Fruit fly (Drosophila melanogaster) whole organism, embryonic: ENCODE data around the gene CG32706.

ENCODE experiments used
- Asciz ChIP-seq: fragments of 200-800 bp; sonication (Bioruptor generic); optimal IDR thresholded peaks from 2 replicates; lab custom pipeline; 2017; ENCODE audit warnings: missing biosample characterization, mild to moderate bottlenecking, missing genetic modification characterization, missing genetic modification reagents
- Atf-2 ChIP-seq: fragments of 200-800 bp; sonication (Bioruptor generic); optimal IDR thresholded peaks from 2 replicates; lab custom pipeline; 2016; ENCODE audit warnings: missing biosample characterization, missing genetic modification characterization
- Awh ChIP-seq: fragments of 200-800 bp; sonication (Bioruptor generic); IDR thresholded peaks from 2 replicates; pipeline ENCODE4, ENCODE4 v1.3.6; 2022; ENCODE audit warnings: missing biosample characterization, missing genetic modification characterization
- CG10565 ChIP-seq: fragments of 200-800 bp; sonication (Bioruptor generic); optimal IDR thresholded peaks from 3 replicates; lab custom pipeline; 2016; ENCODE audit warnings: missing biosample characterization, mild to moderate bottlenecking, missing genetic modification characterization
- CG12219 ChIP-seq: fragments of 200-800 bp; sonication (Bioruptor generic); optimal IDR thresholded peaks from 3 replicates; lab custom pipeline; 2018; ENCODE audit warnings: missing biosample characterization, mild to moderate bottlenecking, missing genetic modification characterization
- CG12942 ChIP-seq: fragments of 200-800 bp; sonication (Bioruptor generic); optimal IDR thresholded peaks from 3 replicates; lab custom pipeline; 2016; ENCODE audit warnings: missing biosample characterization, missing genetic modification characterization
- CG13287 ChIP-seq: fragments of 200-800 bp; sonication (Bioruptor generic); IDR thresholded peaks from 2 replicates; pipeline ENCODE4 v1.3.6; 2022; ENCODE audit warnings: missing biosample characterization, missing genetic modification characterization; ENCODE audit not compliant: partially characterized antibody
- CG14050 ChIP-seq: fragments of 200-800 bp; sonication (Bioruptor generic); IDR thresholded peaks from 3 replicates; pipeline ENCODE4 v1.3.6; 2022; ENCODE audit warnings: missing biosample characterization, missing genetic modification characterization
- CG15479 ChIP-seq: fragments of 200-800 bp; sonication (Bioruptor generic); optimal IDR thresholded peaks from 3 replicates; lab custom pipeline; 2019; ENCODE audit warnings: missing biosample characterization, mild to moderate bottlenecking, missing genetic modification characterization, moderate library complexity
- CG16813 ChIP-seq: fragments of 200-800 bp; sonication (Bioruptor generic); IDR thresholded peaks from 3 replicates; pipeline ENCODE4 v1.3.6; 2022; ENCODE audit warnings: missing biosample characterization, missing genetic modification characterization; ENCODE audit not compliant: partially characterized antibody
- CG17328 ChIP-seq: fragments of 200-800 bp; sonication (Bioruptor generic); IDR thresholded peaks from 2 replicates; pipeline ENCODE4 v1.3.6; 2022; ENCODE audit warnings: missing biosample characterization, missing genetic modification characterization
- CG17359 ChIP-seq: fragments of 200-800 bp; sonication (Bioruptor generic); optimal IDR thresholded peaks from 3 replicates; lab custom pipeline; 2018; ENCODE audit warnings: missing biosample characterization, mild to moderate bottlenecking, missing genetic modification characterization, moderate library complexity
- CG1832 ChIP-seq: fragments of 200-800 bp; sonication (Bioruptor generic); optimal IDR thresholded peaks from 2 replicates; lab custom pipeline; 2017; ENCODE audit warnings: missing biosample characterization, mild to moderate bottlenecking, missing genetic modification characterization, inconsistent platforms
- CG18619 ChIP-seq: fragments of 200-800 bp; sonication (Bioruptor generic); optimal IDR thresholded peaks from 3 replicates; lab custom pipeline; 2017; ENCODE audit warnings: missing biosample characterization, mild to moderate bottlenecking, missing genetic modification characterization
- CG32532 ChIP-seq: fragments of 200-800 bp; sonication (Bioruptor generic); IDR thresholded peaks from 2 replicates; pipeline ENCODE4 v1.3.6; 2022; ENCODE audit warnings: missing biosample characterization, missing genetic modification characterization
- CG3281 ChIP-seq: fragments of 200-800 bp; sonication (Bioruptor generic); optimal IDR thresholded peaks from 3 replicates; lab custom pipeline; 2017; ENCODE audit warnings: missing biosample characterization, mild to moderate bottlenecking, missing genetic modification characterization
- CG3407 ChIP-seq: fragments of 200-800 bp; sonication (Bioruptor generic); optimal IDR thresholded peaks from 2 replicates; lab custom pipeline; 2018; ENCODE audit warnings: missing biosample characterization, mild to moderate bottlenecking, missing genetic modification characterization
- CG4404 ChIP-seq: fragments of 200-800 bp; sonication (Bioruptor generic); IDR thresholded peaks from 2 replicates; pipeline ENCODE4 v1.3.6; 2022; ENCODE audit warnings: missing biosample characterization, missing genetic modification characterization
- CG4424 ChIP-seq: fragments of 200-800 bp; sonication (Bioruptor generic); optimal IDR thresholded peaks from 3 replicates; lab custom pipeline; 2016; ENCODE audit warnings: missing biosample characterization, missing genetic modification characterization
- CG7271 ChIP-seq: fragments of 200-800 bp; sonication (Bioruptor generic); optimal IDR thresholded peaks from 2 replicates; lab custom pipeline; 2018; ENCODE audit warnings: missing biosample characterization, mild to moderate bottlenecking, missing genetic modification characterization, moderate library complexity
- CG7786 ChIP-seq: fragments of 200-800 bp; sonication (Bioruptor generic); optimal IDR thresholded peaks from 2 replicates; lab custom pipeline; 2016; ENCODE audit warnings: missing biosample characterization, missing genetic modification characterization
- CG7987 ChIP-seq: fragments of 200-800 bp; sonication (Bioruptor generic); optimal IDR thresholded peaks from 2 replicates; lab custom pipeline; 2018; ENCODE audit warnings: missing biosample characterization, mild to moderate bottlenecking, missing genetic modification characterization, moderate library complexity
- CG9876 ChIP-seq: fragments of 200-800 bp; sonication (Bioruptor generic); optimal IDR thresholded peaks from 2 replicates; lab custom pipeline; 2016; ENCODE audit warnings: missing biosample characterization, missing genetic modification characterization
- Chrac-16 ChIP-seq: fragments of 200-800 bp; sonication (Bioruptor generic); optimal IDR thresholded peaks from 3 replicates; lab custom pipeline; 2016; ENCODE audit warnings: missing biosample characterization, missing genetic modification characterization
- D ChIP-seq, 2 experiments: fragments of 200-800 bp in 1 of 2; fragments of >200 bp in 1 of 2; sonication (Bioruptor generic) in 1 of 2; optimal IDR thresholded peaks; 2 replicates in 1 of 2; 3 replicates in 1 of 2; lab custom pipeline; 2017; ENCODE audit warnings: mild to moderate bottlenecking in 1 of 2, missing biosample characterization in 1 of 2, missing genetic modification characterization in 1 of 2, missing genetic modification reagents in 1 of 2
- D19A ChIP-seq: fragments of 200-800 bp; optimal IDR thresholded peaks from 3 replicates; lab custom pipeline; 2019; ENCODE audit warnings: missing biosample characterization, mild to moderate bottlenecking, missing genetic modification characterization, moderate library complexity
- Doc2 ChIP-seq: fragments of 200-800 bp; sonication (Bioruptor generic); IDR thresholded peaks from 2 replicates; pipeline ENCODE4 v1.3.6; 2022; ENCODE audit warnings: missing biosample characterization, missing genetic modification characterization
- GATAe ChIP-seq: fragments of 200-800 bp; sonication (Bioruptor generic); conservative IDR thresholded peaks from 2 replicates; pipeline ENCODE4 v1.3.6; 2022; ENCODE audit warnings: missing biosample characterization, missing genetic modification characterization
- Hmx ChIP-seq: fragments of 200-800 bp; sonication (Bioruptor generic); optimal IDR thresholded peaks from 2 replicates; lab custom pipeline; 2016; ENCODE audit warnings: missing biosample characterization, missing genetic modification characterization
- Lhr ChIP-seq: fragments of 200-800 bp; sonication (Bioruptor generic); optimal IDR thresholded peaks from 3 replicates; lab custom pipeline; 2017; ENCODE audit warnings: mild to moderate bottlenecking, missing biosample characterization, missing genetic modification reagents, missing genetic modification characterization
- Scr ChIP-seq: fragments of 200-800 bp; sonication (Bioruptor generic); IDR thresholded peaks from 2 replicates; pipeline ENCODE4 v1.3.6; 2022; ENCODE audit warnings: missing biosample characterization, missing genetic modification characterization; ENCODE audit not compliant: partially characterized antibody
- Spps ChIP-seq: fragments of 200-800 bp; sonication (Bioruptor generic); optimal IDR thresholded peaks from 2 replicates; lab custom pipeline; 2018; ENCODE audit warnings: missing biosample characterization, mild to moderate bottlenecking, missing genetic modification characterization
- Vsx1 ChIP-seq: fragments of 200-800 bp; sonication (Bioruptor generic); optimal IDR thresholded peaks from 2 replicates; lab custom pipeline; 2017; ENCODE audit warnings: missing biosample characterization, mild to moderate bottlenecking, missing genetic modification characterization, missing genetic modification reagents
- abd-A ChIP-seq: fragments of 200-800 bp; sonication (Bioruptor generic); optimal IDR thresholded peaks from 3 replicates; lab custom pipeline; 2019; ENCODE audit warnings: missing biosample characterization, mild to moderate bottlenecking, missing genetic modification characterization, moderate library complexity
- ac ChIP-seq: fragments of 200-800 bp; sonication (Bioruptor generic); optimal IDR thresholded peaks from 3 replicates; lab custom pipeline; 2017; ENCODE audit warnings: missing biosample characterization, mild to moderate bottlenecking, missing genetic modification characterization
- cwo ChIP-seq: fragments of 200-800 bp; sonication (Bioruptor generic); optimal IDR thresholded peaks from 3 replicates; lab custom pipeline; 2017; ENCODE audit warnings: missing biosample characterization, missing genetic modification characterization, mild to moderate bottlenecking, moderate library complexity, missing genetic modification reagents
- dan ChIP-seq: fragments of 200-800 bp; sonication (Bioruptor generic); IDR thresholded peaks from 2 replicates; pipeline ENCODE4 v1.3.6; 2022; ENCODE audit warnings: missing biosample characterization, missing genetic modification characterization
- esg ChIP-seq: fragments of 200-800 bp; sonication (Bioruptor generic); conservative IDR thresholded peaks from 2 replicates; pipeline ENCODE4 v1.3.6; 2022; ENCODE audit warnings: missing biosample characterization, missing genetic modification characterization
- fd3F ChIP-seq: fragments of 200-800 bp; sonication (Bioruptor generic); optimal IDR thresholded peaks from 2 replicates; lab custom pipeline; 2018; ENCODE audit warnings: missing biosample characterization, mild to moderate bottlenecking, missing genetic modification characterization, moderate library complexity
- her ChIP-seq: fragments of 200-800 bp; sonication (Bioruptor generic); optimal IDR thresholded peaks from 2 replicates; lab custom pipeline; 2016; ENCODE audit warnings: missing biosample characterization, missing genetic modification characterization
- hth ChIP-seq: fragments of >200 bp; optimal IDR thresholded peaks from 2 replicates; lab custom pipeline; 2017; ENCODE audit warnings: inconsistent platforms
- kah ChIP-seq: fragments of 200-800 bp; sonication (Bioruptor generic); optimal IDR thresholded peaks from 2 replicates; lab custom pipeline; 2018; ENCODE audit warnings: missing biosample characterization, mild to moderate bottlenecking, missing genetic modification characterization
- kay ChIP-seq: fragments of 200-800 bp; sonication (Bioruptor generic); optimal IDR thresholded peaks from 2 replicates; lab custom pipeline; 2016; ENCODE audit warnings: missing biosample characterization, missing genetic modification characterization
- lab ChIP-seq: fragments of 200-800 bp; sonication (Bioruptor generic); optimal IDR thresholded peaks from 3 replicates; lab custom pipeline; 2017; ENCODE audit warnings: missing biosample characterization, missing genetic modification characterization, mild to moderate bottlenecking, moderate library complexity, missing genetic modification reagents
- lilli ChIP-seq: fragments of 200-800 bp; sonication (Bioruptor generic); optimal IDR thresholded peaks from 3 replicates; lab custom pipeline; 2016; ENCODE audit warnings: missing biosample characterization, missing genetic modification characterization
- odd ChIP-seq: fragments of 200-800 bp; sonication (Bioruptor generic); optimal IDR thresholded peaks from 2 replicates; lab custom pipeline; 2017; ENCODE audit warnings: missing biosample characterization, mild to moderate bottlenecking, missing genetic modification characterization
- p53 ChIP-seq: fragments of 200-800 bp; sonication (Bioruptor generic); optimal IDR thresholded peaks from 2 replicates; lab custom pipeline; 2016; ENCODE audit warnings: missing biosample characterization, missing genetic modification characterization
- ssp ChIP-seq: fragments of 200-800 bp; sonication (Bioruptor generic); IDR thresholded peaks from 2 replicates; pipeline ENCODE4 v1.3.6; 2022; ENCODE audit warnings: missing biosample characterization, missing genetic modification characterization
- zen2 ChIP-seq: fragments of 200-800 bp; sonication (Bioruptor generic); IDR thresholded peaks from 3 replicates; pipeline ENCODE4 v1.3.6; 2022; ENCODE audit warnings: missing biosample characterization, missing genetic modification characterization; ENCODE audit not compliant: partially characterized antibody

The CG32706 gene

DNA sequence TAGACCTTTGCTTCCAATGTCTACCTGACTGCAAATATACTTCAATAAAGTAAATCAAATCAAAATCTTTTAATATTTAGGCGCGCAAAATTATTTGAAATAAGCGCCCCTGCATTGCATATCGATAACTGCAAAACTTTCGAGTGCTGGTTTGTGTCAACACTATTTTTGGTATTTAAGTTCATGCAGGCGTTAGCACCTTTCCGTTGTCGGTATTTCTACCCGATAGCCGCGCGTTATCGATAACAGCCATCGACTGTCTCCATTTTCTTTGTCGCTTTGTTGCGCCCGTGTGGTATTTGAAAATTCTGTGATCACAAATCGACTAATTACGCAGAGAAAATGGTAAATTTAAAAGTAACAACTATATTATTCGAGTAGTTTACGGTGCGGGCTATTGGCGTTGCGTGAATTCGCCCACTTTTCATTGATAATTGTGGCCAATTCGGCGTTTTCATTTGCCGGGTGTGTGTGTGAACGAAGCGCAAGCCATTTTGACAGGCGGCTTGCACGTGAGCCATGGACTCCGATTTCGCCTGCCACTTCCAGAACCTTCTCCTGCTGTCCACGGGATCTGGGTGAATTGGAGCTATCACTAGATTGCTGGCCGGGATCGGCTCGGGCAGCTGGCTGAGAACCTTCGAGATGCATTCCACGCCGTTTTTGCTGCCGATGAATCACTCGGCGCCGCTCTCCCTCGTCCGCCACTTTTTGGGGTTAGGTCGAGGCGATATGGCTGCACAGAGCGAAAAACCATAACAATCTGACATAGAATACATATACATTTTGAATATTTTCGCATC, 2.5 kb downstream of the CG32706 start, which contains the start of gene CCT2 (continued):
- TF ChIP-seq lab (GFP tag; lab: Kevin White, UChicago) (no peak), D19A (no peak), CG1832 (GFP tag; lab: Kevin White, UChicago) (no peak), CG4404 (no peak), abd-A (tag; lab: Kevin White, UChicago) (no peak), Doc2 (GFP tag; lab: Robert Waterston, UW) (no peak), kah (GFP tag; lab: Kevin White, UChicago) (no peak), CG17359 (no peak), CG10565 (GFP tag; lab: Kevin White, UChicago) (no peak), odd (GFP tag; lab: Kevin White, UChicago) (no peak), CG3281 (GFP tag; lab: Kevin White, UChicago) (no peak), CG32532 (GFP tag; lab: Robert Waterston, UW) (no peak), CG12219 (GFP tag; lab: Kevin White, UChicago) (no peak), CG13287 (GFP tag; lab: Robert Waterston, UW) (peak; percentile 74), CG12942 (GFP tag; lab: Kevin White, UChicago) (no peak), Lhr (GFP tag; lab: Kevin White, UChicago) (peak; percentile 30), CG3407 (GFP tag; lab: Kevin White, UChicago) (no peak), D (optimal IDR thresholded peaks at IDR 0.05; lab: Kevin White, UChicago) (no peak), D (GFP tag; optimal IDR thresholded peaks at IDR 0.05; lab: Kevin White, UChicago) (no peak), Atf-2 (GFP tag; lab: Kevin White, UChicago) (no peak), CG4424 (GFP tag; lab: Kevin White, UChicago) (no peak), CG7271 (no peak), lilli (no peak), p53 (GFP tag; lab: Kevin White, UChicago) (no peak), CG7987 (no peak), GATAe (no peak), CG14050 (no peak), CG9876 (GFP tag; lab: Kevin White, UChicago) (no peak), ac (no peak), her (GFP tag; lab: Kevin White, UChicago) (no peak), Scr (peak; percentile 58), Spps (tag; lab: Kevin White, UChicago) (no peak), CG7786 (GFP tag; lab: Kevin White, UChicago) (no peak), CG18619 (no peak), Hmx (no peak), cwo (GFP tag; lab: Kevin White, UChicago) (no peak), dan (no peak), Asciz (GFP tag; lab: Kevin White, UChicago) (no peak), CG15479 (GFP tag; lab: Kevin White, UChicago) (no peak), ssp (GFP tag; lab: Robert Waterston, UW) (no peak), kay (GFP tag; lab: Kevin White, UChicago) (peak; percentile 67), CG16813 (GFP tag; lab: Robert Waterston, UW) (peak; percentile 63; the same call in 2 of the 3 replicates), Chrac-16 (GFP tag; lab: Kevin White, UChicago) (no peak), hth (no peak), CG17328 (no peak), zen2 (GFP tag; lab: Robert Waterston, UW) (no peak), Awh (GFP tag; lab: Robert Waterston, UW) (no peak), esg (no peak), fd3F (GFP tag; lab: Kevin White, UChicago) (no peak), Vsx1 (GFP tag; lab: Kevin White, UChicago) (no peak)
